Worm (Caenorhabditis elegans) whole organism, mixed stage, embryonic: Measurements from ENCODE around the gene odr-3.

Experiments used
- M03D4.4 ChIP-seq: sonication (generic microtip); optimal IDR thresholded peaks from 2 replicates; lab custom pipeline; 2017; ENCODE audit warnings: mild to moderate bottlenecking, missing genetic modification characterization, missing compliant biosample characterization
- bed-3 ChIP-seq: fragments of 200-800 bp; sonication (Bioruptor generic); optimal IDR thresholded peaks from 3 replicates; lab custom pipeline; 2018; ENCODE audit warnings: mild to moderate bottlenecking, missing genetic modification characterization, moderate library complexity, missing compliant biosample characterization
- blmp-1 ChIP-seq: fragments of 150-350 bp; optimal IDR thresholded peaks from 2 replicates; lab custom pipeline; 2014; ENCODE audit warnings: missing biosample characterization, missing genetic modification characterization
- ceh-43 ChIP-seq: fragments of 200-800 bp; sonication (Bioruptor generic); optimal IDR thresholded peaks from 2 replicates; lab custom pipeline; 2018; ENCODE audit warnings: mild to moderate bottlenecking, missing genetic modification characterization, moderate library complexity, missing compliant biosample characterization
- ceh-83 ChIP-seq: fragments of 200-800 bp; sonication (Bioruptor generic); optimal IDR thresholded peaks from 2 replicates; lab custom pipeline; 2018; ENCODE audit warnings: mild to moderate bottlenecking, missing genetic modification characterization, missing compliant biosample characterization
- cnd-1 ChIP-seq: fragments of 200-800 bp; sonication (Bioruptor generic); optimal IDR thresholded peaks from 2 replicates; lab custom pipeline; 2018; ENCODE audit warnings: mild to moderate bottlenecking, missing genetic modification characterization, missing compliant biosample characterization
- drap-1 ChIP-seq: fragments of 200-800 bp; sonication (Bioruptor generic); optimal IDR thresholded peaks from 3 replicates; lab custom pipeline; 2018; ENCODE audit warnings: mild to moderate bottlenecking, missing genetic modification characterization, missing compliant biosample characterization
- elt-1 ChIP-seq: sonication (generic microtip); optimal IDR thresholded peaks from 2 replicates; lab custom pipeline; 2017; ENCODE audit warnings: missing genetic modification characterization, mild to moderate bottlenecking, missing compliant biosample characterization, antibody characterized with exemption, moderate library complexity, borderline replicate concordance; ENCODE audit not compliant: insufficient read depth
- elt-3 ChIP-seq: fragments of 150-350 bp; optimal IDR thresholded peaks from 2 replicates; lab custom pipeline; 2014; ENCODE audit warnings: missing biosample characterization, missing genetic modification characterization
- hlh-1 ChIP-seq: fragments of 150-350 bp; optimal IDR thresholded peaks from 2 replicates; lab custom pipeline; 2014; ENCODE audit warnings: missing biosample characterization, missing genetic modification reagents, missing genetic modification characterization
- lin-13 ChIP-seq: fragments of 150-350 bp; optimal IDR thresholded peaks from 2 replicates; lab custom pipeline; 2014; ENCODE audit warnings: missing biosample characterization, missing genetic modification characterization
- lin-32 ChIP-seq: fragments of 200-800 bp; sonication (Bioruptor generic); optimal IDR thresholded peaks from 2 replicates; lab custom pipeline; 2018; ENCODE audit warnings: mild to moderate bottlenecking, missing genetic modification characterization, missing compliant biosample characterization
- lsy-2 ChIP-seq: fragments of 150-350 bp; optimal IDR thresholded peaks from 2 replicates; lab custom pipeline; 2014; ENCODE audit warnings: missing biosample characterization, missing genetic modification characterization
- mab-5 ChIP-seq: fragments of 150-350 bp; optimal IDR thresholded peaks from 2 replicates; lab custom pipeline; 2014; ENCODE audit warnings: missing biosample characterization, missing genetic modification characterization
- mep-1 ChIP-seq: fragments of 150-350 bp; optimal IDR thresholded peaks from 2 replicates; lab custom pipeline; 2017; ENCODE audit warnings: missing biosample characterization, missing genetic modification reagents, missing genetic modification characterization, inconsistent platforms
- mls-2 ChIP-seq: sonication (generic microtip); optimal IDR thresholded peaks from 2 replicates; lab custom pipeline; 2016; ENCODE audit warnings: mild to moderate bottlenecking, missing genetic modification characterization, moderate library complexity, missing compliant biosample characterization
- nhr-12 ChIP-seq: fragments of 150-350 bp; optimal IDR thresholded peaks from 2 replicates; lab custom pipeline; 2014; ENCODE audit warnings: missing biosample characterization, missing genetic modification characterization
- nhr-2 ChIP-seq: fragments of 150-350 bp; optimal IDR thresholded peaks from 2 replicates; lab custom pipeline; 2014; ENCODE audit warnings: missing biosample characterization, missing genetic modification characterization
- nhr-76 ChIP-seq: sonication (generic microtip); optimal IDR thresholded peaks from 2 replicates; lab custom pipeline; 2017; ENCODE audit warnings: missing biosample characterization, missing genetic modification characterization
- pha-4 ChIP-seq: fragments of 150-350 bp; optimal IDR thresholded peaks from 2 replicates; lab custom pipeline; 2018; ENCODE audit warnings: missing biosample characterization, missing genetic modification reagents, missing genetic modification characterization
- snpc-4 ChIP-seq: fragments of 150-350 bp; optimal IDR thresholded peaks from 2 replicates; lab custom pipeline; 2014; ENCODE audit warnings: missing biosample characterization, missing genetic modification characterization
- sptf-1 ChIP-seq: sonication (generic microtip); optimal IDR thresholded peaks from 2 replicates; lab custom pipeline; 2017; ENCODE audit warnings: mild to moderate bottlenecking, missing genetic modification characterization, moderate library complexity, missing compliant biosample characterization
- tbx-8 ChIP-seq: fragments of 200-800 bp; sonication (Bioruptor generic); optimal IDR thresholded peaks from 2 replicates; lab custom pipeline; 2018; ENCODE audit warnings: mild to moderate bottlenecking, missing genetic modification characterization, moderate library complexity, missing compliant biosample characterization
- unc-120 ChIP-seq: sonication (generic microtip); optimal IDR thresholded peaks from 2 replicates; lab custom pipeline; 2017; ENCODE audit warnings: missing genetic modification characterization, missing compliant biosample characterization; ENCODE audit not compliant: poor library complexity, severe bottlenecking
- unc-39 ChIP-seq: fragments of 150-350 bp; optimal IDR thresholded peaks from 2 replicates; lab custom pipeline; 2014; ENCODE audit warnings: missing biosample characterization, missing genetic modification characterization
- zip-8 ChIP-seq: fragments of 150-350 bp; optimal IDR thresholded peaks from 2 replicates; lab custom pipeline; 2014; ENCODE audit warnings: missing biosample characterization, missing genetic modification characterization

Gene odr-3

DNA sequence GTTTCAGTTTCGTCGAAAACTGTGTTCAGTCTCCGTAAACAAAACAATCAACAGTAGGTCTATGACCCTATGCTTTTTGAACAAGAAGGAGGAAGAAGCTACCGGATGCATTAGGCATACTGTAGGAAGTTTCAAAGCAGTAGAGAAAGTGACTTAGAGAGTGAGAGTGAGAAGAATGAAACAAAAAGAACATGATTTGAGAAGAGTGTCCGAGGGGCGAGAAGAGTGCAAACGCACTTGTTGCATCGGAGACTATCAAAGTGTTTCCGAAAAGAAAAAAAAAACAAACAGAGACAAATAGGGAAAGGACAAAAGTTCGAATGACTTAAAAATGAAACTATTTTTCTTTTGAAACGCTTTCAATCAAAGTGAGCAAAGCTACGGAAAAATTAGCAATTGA is 6.1 kb downstream of the odr-3 start:
- TF ChIP-seq nhr-12 (tag; lab: Kevin White, UChicago) (no peak), blmp-1 (tag; lab: Kevin White, UChicago) (peak; percentile 35)

ce11 chrV:13236507-13236906 is 12.8 kb downstream of the odr-3 start, which contains the start of gene dmd-10:
TSS of gene dmd-10 (minus strand) at chrV:13236607.
- TF ChIP-seq nhr-2 (tag; lab: Kevin White, UChicago) (no peak), M03D4.4 (tag; lab: Kevin White, UChicago) (no peak), tbx-8 (no peak), lin-13 (tag; lab: Kevin White, UChicago) (no peak), ceh-43 (GFP tag; lab: Kevin White, UChicago) (no peak), nhr-76 (no peak), cnd-1 (no peak), unc-39 (no peak), elt-1 (tag; lab: Kevin White, UChicago) (no peak), mep-1 (tag; lab: Kevin White, UChicago) (no peak)
- TF ChIP-seq, all 35 proteins: peak for 0

ce11 chrV:13235313-13235712 is 14.0 kb downstream of the odr-3 start:
- TF ChIP-seq lin-32 (GFP tag; lab: Kevin White, UChicago) = no peak
- no peak for TF ChIP-seq elt-1 (tag; lab: Kevin White, UChicago)
- TF ChIP-seq nhr-2 (tag; lab: Kevin White, UChicago) = no peak
- TF ChIP-seq nhr-76 = no peak

- TF ChIP-seq snpc-4 (no peak), ceh-83 (GFP tag; lab: Kevin White, UChicago) (no peak), mep-1 (tag; lab: Kevin White, UChicago) (no peak), elt-1 (tag; lab: Kevin White, UChicago) (no peak), M03D4.4 (tag; lab: Kevin White, UChicago) (no peak), unc-39 (no peak), drap-1 (GFP tag; lab: Kevin White, UChicago) (no peak), blmp-1 (tag; lab: Kevin White, UChicago) (no peak), elt-3 (tag; lab: Kevin White, UChicago) (no peak)
Observed at ce11 chrV:13229538-13229937, 19.8 kb downstream of the odr-3 start.

DNA sequence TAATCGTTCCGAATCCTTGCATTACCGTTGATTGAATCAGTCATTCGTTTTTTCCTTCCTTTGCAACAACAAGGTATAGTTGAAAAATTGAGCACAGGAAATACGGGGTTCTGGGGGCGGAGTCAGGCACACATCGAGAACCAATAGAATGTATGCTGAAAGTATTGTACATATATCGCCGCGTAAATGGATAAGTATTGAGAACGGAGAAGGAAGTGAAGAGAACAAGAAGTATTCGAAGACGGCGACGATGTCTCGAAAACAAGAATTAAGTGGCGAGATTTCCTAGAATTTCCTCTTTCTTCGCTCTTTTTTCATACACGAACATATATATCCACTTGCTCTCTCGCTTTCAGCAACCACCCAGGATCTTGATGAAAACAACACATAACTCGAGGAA is 28.3 kb downstream of the odr-3 start:
- TF ChIP-seq unc-120 = no peak
- no peak for TF ChIP-seq pha-4
- TF ChIP-seq nhr-2 (tag; lab: Kevin White, UChicago) = no peak
- TF ChIP-seq lsy-2 (tag; lab: Kevin White, UChicago) = no peak
- no peak for TF ChIP-seq mab-5 (tag; lab: Kevin White, UChicago)
- TF ChIP-seq lin-13 (tag; lab: Kevin White, UChicago) = no peak
- no peak for TF ChIP-seq lin-32 (GFP tag; lab: Kevin White, UChicago)
- no peak for TF ChIP-seq mep-1 (tag; lab: Kevin White, UChicago)
- no peak for TF ChIP-seq mls-2 (tag; lab: Kevin White, UChicago)
- no peak for TF ChIP-seq sptf-1 (tag; lab: Kevin White, UChicago)
- no peak for TF ChIP-seq ceh-43 (GFP tag; lab: Kevin White, UChicago)
- no peak for TF ChIP-seq ceh-83 (GFP tag; lab: Kevin White, UChicago)
- TF ChIP-seq drap-1 (GFP tag; lab: Kevin White, UChicago) = no peak

DNA sequence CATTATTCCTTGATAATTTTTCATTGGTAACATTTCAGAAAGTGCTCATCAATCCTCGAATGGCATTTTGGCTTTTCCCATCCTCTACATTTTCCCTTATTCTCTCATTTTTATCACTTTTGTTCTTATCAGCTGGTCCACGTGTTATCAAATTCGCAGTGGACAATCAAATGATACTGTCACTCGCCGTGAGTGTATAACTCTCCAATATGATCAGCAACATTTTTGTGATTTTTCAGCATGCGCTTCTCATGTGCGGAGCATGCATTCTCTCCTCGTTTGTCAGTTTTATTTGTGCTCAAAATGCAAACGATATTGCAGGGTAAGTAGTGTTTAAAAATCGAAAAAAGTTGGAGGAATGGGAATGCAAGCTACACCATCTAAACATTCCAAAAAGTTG is 36.8 kb downstream of the odr-3 start:
- no peak for TF ChIP-seq mls-2 (tag; lab: Kevin White, UChicago)
- no peak for TF ChIP-seq zip-8 (tag; lab: Kevin White, UChicago)
- TF ChIP-seq nhr-76 = no peak
- no peak for TF ChIP-seq elt-3 (tag; lab: Kevin White, UChicago)
- TF ChIP-seq M03D4.4 (tag; lab: Kevin White, UChicago) = no peak
- no peak for TF ChIP-seq unc-39
- TF ChIP-seq, all 35 proteins: peak for 0

ce11 chrV:13209567-13209966 is 39.8 kb downstream of the odr-3 start, which contains the start of gene F57B1.6:
TSS of gene F57B1.6 (plus strand) at chrV:13209645.
- no peak for TF ChIP-seq mls-2 (tag; lab: Kevin White, UChicago)
- no peak for TF ChIP-seq sptf-1 (tag; lab: Kevin White, UChicago)
- no peak for TF ChIP-seq hlh-1 (tag; lab: Kevin White, UChicago)
- no peak for TF ChIP-seq lsy-2 (tag; lab: Kevin White, UChicago)
- TF ChIP-seq pha-4 = peak; percentile 53
- no peak for TF ChIP-seq bed-3
- no peak for TF ChIP-seq mep-1 (tag; lab: Kevin White, UChicago)
